Fruit fly (Drosophila melanogaster): Measurements from ENCODE around the gene CG32638.

Gene CG32638

dm6 chrX:13135702-13136101 lies 7.1 kb upstream of the CG32638 start (continued):
- peak; percentile 15 for TF ChIP-seq CG8089 (GFP tag; optimal IDR thresholded peaks at IDR 0.05)
- TF ChIP-seq ase (GFP tag; IDR thresholded peaks at IDR 0.05) = peak; percentile 62; the same call in 1 of the 3 replicates
- TF ChIP-seq CG17385 (GFP tag; optimal IDR thresholded peaks at IDR 0.05) = peak; percentile 60
- peak; percentile 27 for TF ChIP-seq tio (GFP tag; optimal IDR thresholded peaks at IDR 0.05)
- peak; percentile 23 for TF ChIP-seq Abd-B (GFP tag; optimal IDR thresholded peaks at IDR 0.05)
- TF ChIP-seq CG15011 (GFP tag; optimal IDR thresholded peaks at IDR 0.05) = peak; percentile 20
- peak; percentile 67; the same call in 1 of the 2 replicates for TF ChIP-seq stc (GFP tag; IDR thresholded peaks at IDR 0.05)
- TF ChIP-seq CG18476 (GFP tag; optimal IDR thresholded peaks at IDR 0.05) = peak; percentile 28
- TF ChIP-seq dm (GFP tag; optimal IDR thresholded peaks at IDR 0.05) = no peak
- TF ChIP-seq CG10321 (GFP tag; IDR thresholded peaks at IDR 0.05) = no peak
- TF ChIP-seq rib (GFP tag; IDR thresholded peaks at IDR 0.05) = no peak
- TF ChIP-seq CG42726 (GFP tag; IDR thresholded peaks at IDR 0.05; ENCODE audit: partially characterized antibody) = no peak
- peak; percentile 25 for TF ChIP-seq chn (GFP tag; optimal IDR thresholded peaks at IDR 0.05)
- TF ChIP-seq chinmo (GFP tag; IDR thresholded peaks at IDR 0.05; ENCODE audit: partially characterized antibody) = no peak
- TF ChIP-seq CG30403 (GFP tag; optimal IDR thresholded peaks at IDR 0.05) = peak; percentile 67
- no peak for TF ChIP-seq C15 (GFP tag; IDR thresholded peaks at IDR 0.05)
- peak; percentile 23; the same call in 1 of the 2 replicates for TF ChIP-seq ara (GFP tag; IDR thresholded peaks at IDR 0.05)
- peak; percentile 45 for TF ChIP-seq Fer3 (tag; optimal IDR thresholded peaks at IDR 0.05)
- no peak for TF ChIP-seq klu (GFP tag; IDR thresholded peaks at IDR 0.05)
- no peak for TF ChIP-seq fd102C (GFP tag; optimal IDR thresholded peaks at IDR 0.05)
- TF ChIP-seq unc-4 (GFP tag; IDR thresholded peaks at IDR 0.05; ENCODE audit: partially characterized antibody) = no peak
- no peak for TF ChIP-seq CTCF (GFP tag; optimal IDR thresholded peaks at IDR 0.05)
- TF ChIP-seq CG31224 (GFP tag; IDR thresholded peaks at IDR 0.05) = no peak
- no peak for TF ChIP-seq zf30C (GFP tag; optimal IDR thresholded peaks at IDR 0.05)
- TF ChIP-seq NK7.1 (GFP tag; optimal IDR thresholded peaks at IDR 0.05) = no peak
- TF ChIP-seq slp2 (GFP tag; optimal IDR thresholded peaks at IDR 0.05) = no peak
- TF ChIP-seq pros (GFP tag; optimal IDR thresholded peaks at IDR 0.05) = no peak
- TF ChIP-seq Oli (tag; optimal IDR thresholded peaks at IDR 0.05) = peak; percentile 70
- TF ChIP-seq pnt (GFP tag; optimal IDR thresholded peaks at IDR 0.05) = peak; percentile 47
- TF ChIP-seq bigmax (GFP tag; optimal IDR thresholded peaks at IDR 0.05) = no peak
- TF ChIP-seq Lpt (GFP tag; optimal IDR thresholded peaks at IDR 0.05) = no peak
- no peak for TF ChIP-seq pfk (GFP tag; optimal IDR thresholded peaks at IDR 0.05)
- no peak for TF ChIP-seq CG15479 (GFP tag; optimal IDR thresholded peaks at IDR 0.05)
- TF ChIP-seq CG34224 (GFP tag; IDR thresholded peaks at IDR 0.05; ENCODE audit: partially characterized antibody) = no peak
- TF ChIP-seq Ets97D (GFP tag; optimal IDR thresholded peaks at IDR 0.05) = no peak
- TF ChIP-seq CG16863 (GFP tag; optimal IDR thresholded peaks at IDR 0.05) = peak; percentile 32
- no peak for TF ChIP-seq CG3838 (GFP tag; optimal IDR thresholded peaks at IDR 0.05)
- peak; percentile 37 for TF ChIP-seq lilli (GFP tag; optimal IDR thresholded peaks at IDR 0.05)
- TF ChIP-seq CkIIα-i1 (GFP tag; IDR thresholded peaks at IDR 0.05) = no peak
- no peak for TF ChIP-seq CG9876 (GFP tag; optimal IDR thresholded peaks at IDR 0.05)
- TF ChIP-seq CG3163 (GFP tag; optimal IDR thresholded peaks at IDR 0.05) = peak; percentile 21
- no peak for TF ChIP-seq CG11723 (GFP tag; optimal IDR thresholded peaks at IDR 0.05)
- TF ChIP-seq CG12104 (GFP tag; optimal IDR thresholded peaks at IDR 0.05) = peak; percentile 43
- TF ChIP-seq CG8924 (tag; optimal IDR thresholded peaks at IDR 0.05) = peak; percentile 50
- no peak for TF ChIP-seq hth (optimal IDR thresholded peaks at IDR 0.05)
- peak; percentile 71 for TF ChIP-seq HLH3B (GFP tag; IDR thresholded peaks at IDR 0.05)
- TF ChIP-seq psq (GFP tag; optimal IDR thresholded peaks at IDR 0.05) = no peak
- peak; percentile 39; the same call in 1 of the 2 replicates for TF ChIP-seq CG5953 (GFP tag; IDR thresholded peaks at IDR 0.05)
- TF ChIP-seq CG4328 (GFP tag; optimal IDR thresholded peaks at IDR 0.05) = no peak
- TF ChIP-seq lmd (GFP tag; IDR thresholded peaks at IDR 0.05) = peak; percentile 53
- peak; percentile 60 for TF ChIP-seq CG10366 (GFP tag; IDR thresholded peaks at IDR 0.05)
- no peak for TF ChIP-seq br (optimal IDR thresholded peaks at IDR 0.05)
- TF ChIP-seq CG11560 (tag; IDR thresholded peaks at IDR 0.05) = no peak
